Worm (Caenorhabditis elegans) whole organism, L4 larva: ENCODE results near the gene spi-1.
A peak's percentile ranks its signal among the peaks of the same experiment; 100 is the strongest.

Experiments
- F10B5.3 ChIP-seq: sonication (generic microtip); optimal IDR thresholded peaks from 2 replicates; lab custom pipeline; 2016; ENCODE audit warnings: mild to moderate bottlenecking, missing genetic modification characterization, missing compliant biosample characterization
- F49E8.2 ChIP-seq: sonication (generic microtip); optimal IDR thresholded peaks from 2 replicates; lab custom pipeline; 2016; ENCODE audit warnings: missing compliant biosample characterization, mild to moderate bottlenecking, missing genetic modification characterization, borderline replicate concordance
- R02D3.7 ChIP-seq: fragments of 150-350 bp; sonication (generic microtip); optimal IDR thresholded peaks from 3 replicates; lab custom pipeline; 2014; ENCODE audit warnings: missing biosample characterization, missing genetic modification characterization
- Y105C5A.15 ChIP-seq: fragments of 200-800 bp; sonication (Bioruptor generic); IDR thresholded peaks from 2 replicates; pipeline ENCODE4 v1.3.6; 2022; ENCODE audit warnings: missing genetic modification characterization, missing compliant biosample characterization
- Y48G9A.11 ChIP-seq: fragments of 200-800 bp; sonication (Bioruptor generic); IDR thresholded peaks from 2 replicates; pipeline ENCODE4 v1.3.6; 2022; ENCODE audit warnings: missing genetic modification reagents, missing genetic modification characterization, missing compliant biosample characterization
- Y5F2A.4 ChIP-seq: fragments of 200-800 bp; sonication (Bioruptor generic); optimal IDR thresholded peaks from 2 replicates; lab custom pipeline; 2018; ENCODE audit warnings: mild to moderate bottlenecking, missing genetic modification characterization, missing compliant biosample characterization
- ZK546.5 ChIP-seq, 2 experiments: sonication (generic microtip); optimal IDR thresholded peaks; 2 replicates each; lab custom pipeline; 2017; ENCODE audit warnings: missing biosample characterization in 2 of 2, missing genetic modification characterization in 2 of 2
- ama-1 ChIP-seq: fragments of 150-350 bp; optimal IDR thresholded peaks from 2 replicates; lab custom pipeline; 2014; ENCODE audit warnings: inconsistent platforms, mixed read lengths
- attf-4 ChIP-seq: sonication (generic microtip); optimal IDR thresholded peaks from 3 replicates; lab custom pipeline; 2017; ENCODE audit warnings: missing biosample characterization, missing genetic modification characterization
- ceh-32 ChIP-seq: sonication (generic microtip); optimal IDR thresholded peaks from 2 replicates; lab custom pipeline; 2016; ENCODE audit warnings: mild to moderate bottlenecking, missing genetic modification characterization, missing compliant biosample characterization; ENCODE audit not compliant: poor library complexity
- ceh-44 ChIP-seq: fragments of 200-800 bp; sonication (Bioruptor generic); IDR thresholded peaks from 2 replicates; pipeline ENCODE4 v1.3.6; 2022; ENCODE audit warnings: missing genetic modification reagents, missing genetic modification characterization, missing compliant biosample characterization
- ceh-82 ChIP-seq: sonication (generic microtip); optimal IDR thresholded peaks from 2 replicates; lab custom pipeline; 2017; ENCODE audit warnings: missing biosample characterization, missing genetic modification characterization
- daf-19 ChIP-seq: fragments of 200-800 bp; sonication (Bioruptor generic); conservative IDR thresholded peaks from 2 replicates; pipeline ENCODE4 v1.3.6; 2022; ENCODE audit warnings: missing genetic modification characterization, missing compliant biosample characterization
- dmd-8 ChIP-seq: fragments of 200-800 bp; sonication (Bioruptor generic); IDR thresholded peaks from 2 replicates; pipeline ENCODE4 v1.3.6; 2022; ENCODE audit warnings: missing genetic modification characterization, missing compliant biosample characterization
- dpl-1 ChIP-seq: fragments of 150-350 bp; optimal IDR thresholded peaks from 2 replicates; lab custom pipeline; 2014; ENCODE audit warnings: missing biosample characterization, missing genetic modification reagents, missing genetic modification characterization
- dve-1 ChIP-seq: sonication (generic microtip); optimal IDR thresholded peaks from 2 replicates; lab custom pipeline; 2017; ENCODE audit warnings: antibody characterized with exemption, mild to moderate bottlenecking, missing genetic modification characterization, missing compliant biosample characterization; ENCODE audit not compliant: insufficient read depth
- egl-27 ChIP-seq: sonication (generic microtip); optimal IDR thresholded peaks from 3 replicates; lab custom pipeline; 2017; ENCODE audit warnings: missing biosample characterization, missing genetic modification reagents, missing genetic modification characterization
- egl-43 ChIP-seq: fragments of 200-800 bp; sonication (Bioruptor generic); IDR thresholded peaks from 2 replicates; pipeline ENCODE4 v1.3.6; 2022; ENCODE audit warnings: missing genetic modification reagents, missing genetic modification characterization, missing compliant biosample characterization
- fos-1 ChIP-seq: fragments of 150-350 bp; optimal IDR thresholded peaks from 2 replicates; lab custom pipeline; 2014; ENCODE audit warnings: missing biosample characterization, missing genetic modification characterization
- gei-8 ChIP-seq: fragments of 200-800 bp; sonication (Bioruptor generic); optimal IDR thresholded peaks from 2 replicates; lab custom pipeline; 2018; ENCODE audit warnings: mild to moderate bottlenecking, missing genetic modification characterization, missing compliant biosample characterization
- hlh-11 ChIP-seq: fragments of 200-800 bp; sonication (Bioruptor generic); optimal IDR thresholded peaks from 2 replicates; lab custom pipeline; 2018; ENCODE audit warnings: mild to moderate bottlenecking, missing genetic modification characterization, missing compliant biosample characterization
- lim-7 ChIP-seq: fragments of 200-800 bp; sonication (Bioruptor generic); IDR thresholded peaks from 2 replicates; pipeline ENCODE4 v1.3.6; 2022; ENCODE audit warnings: missing genetic modification characterization, missing compliant biosample characterization
- lin-1 ChIP-seq: fragments of 200-800 bp; sonication (Bioruptor generic); IDR thresholded peaks from 2 replicates; pipeline ENCODE4 v1.3.6; 2022; ENCODE audit warnings: missing genetic modification reagents, missing genetic modification characterization, missing compliant biosample characterization
- lin-13 ChIP-seq: fragments of 150-350 bp; optimal IDR thresholded peaks from 2 replicates; lab custom pipeline; 2014; ENCODE audit warnings: missing biosample characterization, missing genetic modification reagents, missing genetic modification characterization
- lin-15B ChIP-seq: fragments of 150-350 bp; sonication (generic microtip); optimal IDR thresholded peaks from 3 replicates; lab custom pipeline; 2014; ENCODE audit warnings: missing biosample characterization, missing genetic modification characterization
- lir-3 ChIP-seq: sonication (generic microtip); optimal IDR thresholded peaks from 2 replicates; lab custom pipeline; 2016; ENCODE audit warnings: mild to moderate bottlenecking, missing genetic modification characterization, missing compliant biosample characterization
- madf-5 ChIP-seq, 2 experiments: fragments of 200-800 bp; sonication (Bioruptor generic); IDR thresholded peaks; 2 replicates each; pipeline ENCODE4 v1.3.6; 2022; ENCODE audit warnings: missing compliant biosample characterization in 2 of 2, missing genetic modification characterization in 2 of 2
- mdt-29 ChIP-seq: fragments of 200-800 bp; sonication (Bioruptor generic); IDR thresholded peaks from 2 replicates; pipeline ENCODE4 v1.3.6; 2022; ENCODE audit warnings: missing genetic modification reagents, missing genetic modification characterization, missing compliant biosample characterization
- mep-1 ChIP-seq: fragments of 150-350 bp; sonication (generic microtip); optimal IDR thresholded peaks from 3 replicates; lab custom pipeline; 2014; ENCODE audit warnings: missing biosample characterization, missing genetic modification characterization
- mes-2 ChIP-seq: sonication (generic microtip); optimal IDR thresholded peaks from 2 replicates; lab custom pipeline; 2016; ENCODE audit warnings: missing genotype, mild to moderate bottlenecking, missing genetic modification characterization, missing compliant biosample characterization; ENCODE audit not compliant: poor library complexity, severe bottlenecking
- nhr-11 ChIP-seq: fragments of 150-350 bp; optimal IDR thresholded peaks from 2 replicates; lab custom pipeline; 2014; ENCODE audit warnings: missing biosample characterization, missing genetic modification characterization
- pha-4 ChIP-seq, 2 experiments: fragments of 150-350 bp in 1 of 2; fragments of 200-800 bp in 1 of 2; sonication (Bioruptor generic) in 1 of 2; IDR thresholded peaks in 1 of 2; optimal IDR thresholded peaks in 1 of 2; 2 replicates each; pipeline versions ENCODE4 v1.3.6 to Lab custom; 2014 to 2022; ENCODE audit warnings: missing genetic modification characterization in 2 of 2, missing genetic modification reagents in 2 of 2, missing biosample characterization in 1 of 2, missing compliant biosample characterization in 1 of 2
- skn-1 ChIP-seq: fragments of 150-350 bp; optimal IDR thresholded peaks from 2 replicates; lab custom pipeline; 2014; ENCODE audit warnings: missing biosample characterization, missing genetic modification characterization
- snpc-4 ChIP-seq: fragments of 150-350 bp; optimal IDR thresholded peaks from 2 replicates; lab custom pipeline; 2014; ENCODE audit warnings: missing biosample characterization, missing genetic modification characterization
- tag-97 ChIP-seq: fragments of 200-800 bp; sonication (Bioruptor generic); IDR thresholded peaks from 2 replicates; pipeline ENCODE4 v1.3.6; 2022; ENCODE audit warnings: missing genetic modification characterization, missing compliant biosample characterization
- unc-130 ChIP-seq: sonication (generic microtip); optimal IDR thresholded peaks from 2 replicates; lab custom pipeline; 2016; ENCODE audit warnings: missing genetic modification reagents, missing genetic modification characterization, missing compliant biosample characterization
- ztf-7 ChIP-seq: fragments of 150-350 bp; optimal IDR thresholded peaks from 2 replicates; lab custom pipeline; 2014; ENCODE audit warnings: missing biosample characterization, missing genetic modification characterization

spi-1 gene

ce11 chrII:7478487-7479234, 17.4 kb upstream of the spi-1 start, which contains the start of the genes aka-1 and ubc-6 (continued):
- TF ChIP-seq ZK546.5 (tag; optimal IDR thresholded peaks at IDR 0.05; lab: Kevin White, UChicago) (no peak), mes-2 (peak; percentile 78), Y105C5A.15 (GFP tag; lab: Robert Waterston, UW) (peak; percentile 68; the same call in 1 of the 2 replicates), snpc-4 (tag; lab: Kevin White, UChicago) (no peak), dpl-1 (GFP tag; lab: Kevin White, UChicago) (peak; percentile 63), dve-1 (tag; lab: Kevin White, UChicago) (peak; percentile 91), skn-1 (tag; lab: Kevin White, UChicago) (no peak), Y48G9A.11 (peak; percentile 90), ama-1 (lab: Kevin White, UChicago) (no peak), unc-130 (peak; percentile 94), Y5F2A.4 (GFP tag; lab: Kevin White, UChicago) (peak; percentile 35), mdt-29 (GFP tag; lab: Robert Waterston, UW) (peak; percentile 90), ceh-32 (tag; lab: Kevin White, UChicago) (no peak), lir-3 (tag; lab: Kevin White, UChicago) (no peak), lin-13 (GFP tag; lab: Kevin White, UChicago) (peak; percentile 75), daf-19 (GFP tag; lab: Robert Waterston, UW) (peak; percentile 95), egl-43 (GFP tag; lab: Robert Waterston, UW) (peak; percentile 95), lin-15B (tag; lab: Kevin White, UChicago) (no peak), ceh-44 (peak; percentile 88), F49E8.2 (tag; lab: Kevin White, UChicago) (peak; percentile 78), R02D3.7 (tag; lab: Kevin White, UChicago) (no peak), ceh-82 (no peak), egl-27 (tag; lab: Kevin White, UChicago) (no peak), F10B5.3 (tag; lab: Kevin White, UChicago) (no peak), pha-4 (GFP tag; IDR thresholded peaks at IDR 0.05; lab: Robert Waterston, UW) (peak; percentile 94), pha-4 (tag; optimal IDR thresholded peaks at IDR 0.05; lab: Kevin White, UChicago) (peak; percentile 44), lim-7 (GFP tag; lab: Robert Waterston, UW) (peak; percentile 70), fos-1 (tag; lab: Kevin White, UChicago) (no peak), gei-8 (GFP tag; lab: Kevin White, UChicago) (peak; percentile 11), lin-1 (GFP tag; lab: Robert Waterston, UW) (peak; percentile 87), nhr-11 (tag; lab: Kevin White, UChicago) (peak; percentile 72)

- TF ChIP-seq mep-1 (tag; lab: Kevin White, UChicago), result no peak
- TF ChIP-seq attf-4 (tag; lab: Kevin White, UChicago), result no peak
- TF ChIP-seq hlh-11 (tag; lab: Kevin White, UChicago), result no peak
- no peak for TF ChIP-seq pha-4 (GFP tag; IDR thresholded peaks at IDR 0.05; lab: Robert Waterston, UW)
- no peak for TF ChIP-seq pha-4 (tag; optimal IDR thresholded peaks at IDR 0.05; lab: Kevin White, UChicago)
- no peak for TF ChIP-seq unc-130
- no peak for TF ChIP-seq skn-1 (tag; lab: Kevin White, UChicago)
- no peak for TF ChIP-seq madf-5 (GFP tag; IDR thresholded peaks at IDR 0.05; lab: Robert Waterston, UW)
- TF ChIP-seq dmd-8 (GFP tag; lab: Robert Waterston, UW), result no peak
- TF ChIP-seq ztf-7 (tag; lab: Kevin White, UChicago), result no peak
- TF ChIP-seq tag-97, result no peak
These were observed 13.0 kb upstream of the spi-1 start, which contains the start of gene cah-2 for ce11 chrII:7483009-7483408. Gene cah-2 (minus strand): TSS chrII:7483109.
